Fruit fly (Drosophila melanogaster) whole organism, wandering third instar larva: Measurements from ENCODE around the gene Atg18a.

Source experiments
- Abd-B ChIP-seq: fragments of >200 bp; optimal IDR thresholded peaks from 2 replicates; lab custom pipeline; 2017; ENCODE audit warnings: missing biosample characterization, missing genetic modification characterization
- CG9705 ChIP-seq: fragments of 200-800 bp; sonication (Bioruptor generic); optimal IDR thresholded peaks from 2 replicates; lab custom pipeline; 2018; ENCODE audit warnings: missing biosample characterization, mild to moderate bottlenecking, missing genetic modification characterization
- Dfd ChIP-seq: fragments of >200 bp; optimal IDR thresholded peaks from 2 replicates; lab custom pipeline; 2017; ENCODE audit warnings: missing biosample characterization, missing genetic modification characterization
- Dif ChIP-seq: fragments of 200-275, 200-300 bp; sonication (Bioruptor generic); optimal IDR thresholded peaks from 2 replicates; lab custom pipeline; 2018; ENCODE audit warnings: missing biosample characterization, missing genetic modification characterization; ENCODE audit not compliant: partially characterized antibody
- Hr83 ChIP-seq: fragments of 200-300 bp; sonication (Bioruptor generic); optimal IDR thresholded peaks from 2 replicates; lab custom pipeline; 2016; ENCODE audit warnings: missing biosample characterization, mild to moderate bottlenecking, missing genetic modification characterization, moderate library complexity; ENCODE audit not compliant: poor library complexity, severe bottlenecking
- Jra ChIP-seq: sonication (Bioruptor generic); optimal IDR thresholded peaks from 2 replicates; lab custom pipeline; 2016; ENCODE audit warnings: missing biosample characterization, missing genetic modification characterization
- OdsH ChIP-seq: fragments of 200-800 bp; sonication (Bioruptor generic); optimal IDR thresholded peaks from 2 replicates; lab custom pipeline; 2016; ENCODE audit warnings: missing biosample characterization, mild to moderate bottlenecking, missing genetic modification characterization
- dmrt93B ChIP-seq: fragments of 200-800 bp; sonication (Bioruptor generic); optimal IDR thresholded peaks from 2 replicates; lab custom pipeline; 2018; ENCODE audit warnings: missing biosample characterization, mild to moderate bottlenecking, missing genetic modification characterization
- fru ChIP-seq: fragments of 200-800 bp; sonication (Bioruptor generic); optimal IDR thresholded peaks from 3 replicates; lab custom pipeline; 2016; ENCODE audit warnings: missing biosample characterization, mild to moderate bottlenecking, missing genetic modification characterization
- lola ChIP-seq: fragments of >200 bp; optimal IDR thresholded peaks from 2 replicates; lab custom pipeline; 2017; ENCODE audit warnings: missing biosample characterization, missing genetic modification characterization
- pan ChIP-seq: fragments of >200 bp; optimal IDR thresholded peaks from 2 replicates; lab custom pipeline; 2017
- psq ChIP-seq: fragments of 200-800 bp; sonication (Bioruptor generic); optimal IDR thresholded peaks from 3 replicates; lab custom pipeline; 2017; ENCODE audit warnings: missing biosample characterization, mild to moderate bottlenecking, missing genetic modification characterization, moderate library complexity
- sv ChIP-seq: fragments of 200-800 bp; sonication (Bioruptor generic); optimal IDR thresholded peaks from 3 replicates; lab custom pipeline; 2016; ENCODE audit warnings: missing biosample characterization, missing genetic modification characterization
- usp ChIP-seq: fragments of >200 bp; optimal IDR thresholded peaks from 2 replicates; lab custom pipeline; 2017; ENCODE audit warnings: missing biosample characterization, missing genetic modification characterization

DNA sequence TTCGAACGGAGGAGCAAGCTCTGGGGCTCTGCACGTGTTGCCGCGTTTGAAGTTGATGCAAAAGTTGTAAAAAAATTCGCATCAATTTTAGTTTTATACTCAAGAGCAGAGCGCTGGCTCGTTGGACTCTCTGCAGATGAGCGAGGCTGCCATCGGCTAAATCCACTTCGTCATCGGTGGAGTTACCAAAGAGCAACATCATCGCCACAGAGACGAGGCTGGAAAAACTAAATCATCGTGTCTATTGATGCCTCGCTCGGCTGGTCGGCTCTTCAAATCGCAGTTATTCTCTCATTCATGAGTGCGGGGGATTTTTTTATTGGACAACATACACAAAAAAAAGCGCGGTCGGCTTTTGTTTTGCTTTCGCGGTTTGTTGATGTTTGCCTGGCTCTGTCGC, 21.2 kb upstream of the Atg18a start, which contains the start of gene CG13675:
- TF ChIP-seq lola (GFP tag; lab: Kevin White, UChicago) (no peak), pan (lab: Kevin White, UChicago) (no peak), psq (GFP tag; lab: Kevin White, UChicago) (no peak), OdsH (no peak), Abd-B (GFP tag; lab: Kevin White, UChicago) (no peak), dmrt93B (no peak), Hr83 (no peak), Dfd (GFP tag; lab: Kevin White, UChicago) (no peak), usp (GFP tag; lab: Kevin White, UChicago) (no peak), sv (no peak), fru (GFP tag; lab: Kevin White, UChicago) (no peak), Dif (GFP tag; lab: Kevin White, UChicago) (no peak), CG9705 (GFP tag; lab: Kevin White, UChicago) (no peak), Jra (GFP tag; lab: Kevin White, UChicago) (no peak)
